Worm (Caenorhabditis elegans): ENCODE data around the gene str-12.

ce11 chrV:15638853-15639252, 28.2 kb downstream of the str-12 start, which contains the start of gene srz-44:
- TF ChIP-seq F57A8.1 (GFP tag; optimal IDR thresholded peaks at IDR 0.05) (no peak), F10E7.11 (tag; optimal IDR thresholded peaks at IDR 0.05) (no peak), madf-6 (GFP tag; IDR thresholded peaks at IDR 0.05) (no peak), F33H1.4 (GFP tag; IDR thresholded peaks at IDR 0.05) (no peak), snpc-4 (GFP tag; optimal IDR thresholded peaks at IDR 0.05) (no peak), snpc-4 (tag; optimal IDR thresholded peaks at IDR 0.05) (no peak), hlh-26 (GFP tag; conservative IDR thresholded peaks at IDR 0.05) (no peak)
